Fruit fly (Drosophila melanogaster) whole organism: ENCODE measurements around the gene Trax.

Experiments used
- CG8478 ChIP-seq: fragments of >200 bp; optimal IDR thresholded peaks from 2 replicates; lab custom pipeline; 2018; ENCODE audit warnings: inconsistent platforms
- psq ChIP-seq: fragments of >200 bp; optimal IDR thresholded peaks from 2 replicates; lab custom pipeline; 2017
- usp ChIP-seq: fragments of >200 bp; optimal IDR thresholded peaks from 2 replicates; lab custom pipeline; 2017; ENCODE audit warnings: missing biosample characterization, missing genetic modification characterization, mixed read lengths

dm6 chr3R:15330472-15330871, 31.0 kb upstream of the Trax start, which contains the start of gene mRpL9:
- no peak for TF ChIP-seq CG8478 (lab: Kevin White, UChicago)
- TF ChIP-seq psq: no peak
- TF ChIP-seq usp (GFP tag; lab: Kevin White, UChicago): no peak
